Worm (Caenorhabditis elegans) whole organism, L4 larva: ENCODE results near the gene irld-2.

Experiments
- F10B5.3 ChIP-seq: sonication (generic microtip); optimal IDR thresholded peaks from 2 replicates; lab custom pipeline; 2016; ENCODE audit warnings: mild to moderate bottlenecking, missing genetic modification characterization, missing compliant biosample characterization
- F26F4.8 ChIP-seq: fragments of 200-800 bp; sonication (Bioruptor generic); conservative IDR thresholded peaks from 2 replicates; pipeline ENCODE4 v1.3.6; 2022; ENCODE audit warnings: missing genetic modification characterization, missing compliant biosample characterization
- Y48G9A.11 ChIP-seq: fragments of 200-800 bp; sonication (Bioruptor generic); IDR thresholded peaks from 2 replicates; pipeline ENCODE4 v1.3.6; 2022; ENCODE audit warnings: missing genetic modification reagents, missing genetic modification characterization, missing compliant biosample characterization
- ZK546.5 ChIP-seq, 2 experiments: sonication (generic microtip); optimal IDR thresholded peaks; 2 replicates each; lab custom pipeline; 2017; ENCODE audit warnings: missing biosample characterization in 2 of 2, missing genetic modification characterization in 2 of 2
- ceh-82 ChIP-seq: sonication (generic microtip); optimal IDR thresholded peaks from 2 replicates; lab custom pipeline; 2017; ENCODE audit warnings: missing biosample characterization, missing genetic modification characterization
- cey-2 ChIP-seq: sonication (generic microtip); optimal IDR thresholded peaks from 3 replicates; lab custom pipeline; 2017; ENCODE audit warnings: missing genetic modification characterization, mild to moderate bottlenecking, missing compliant biosample characterization, antibody characterized with exemption, borderline replicate concordance; ENCODE audit not compliant: insufficient read depth
- daf-12 ChIP-seq: fragments of 150-350 bp; optimal IDR thresholded peaks from 2 replicates; lab custom pipeline; 2014; ENCODE audit warnings: missing biosample characterization, missing genetic modification reagents, missing genetic modification characterization
- daf-19 ChIP-seq: fragments of 200-800 bp; sonication (Bioruptor generic); conservative IDR thresholded peaks from 2 replicates; pipeline ENCODE4 v1.3.6; 2022; ENCODE audit warnings: missing genetic modification characterization, missing compliant biosample characterization
- daf-8 ChIP-seq: fragments of 200-800 bp; sonication (Bioruptor generic); IDR thresholded peaks from 2 replicates; pipeline ENCODE4 v1.3.6; 2022; ENCODE audit warnings: missing genetic modification characterization, missing compliant biosample characterization
- dmd-8 ChIP-seq: fragments of 200-800 bp; sonication (Bioruptor generic); IDR thresholded peaks from 2 replicates; pipeline ENCODE4 v1.3.6; 2022; ENCODE audit warnings: missing genetic modification characterization, missing compliant biosample characterization
- dmd-9 ChIP-seq: fragments of 200-800 bp; sonication (Bioruptor generic); IDR thresholded peaks from 2 replicates; pipeline ENCODE4 v1.3.6; 2022; ENCODE audit warnings: missing genetic modification reagents, missing genetic modification characterization, missing compliant biosample characterization
- dpl-1 ChIP-seq: fragments of 150-350 bp; optimal IDR thresholded peaks from 2 replicates; lab custom pipeline; 2014; ENCODE audit warnings: missing biosample characterization, missing genetic modification reagents, missing genetic modification characterization
- egl-43 ChIP-seq: fragments of 200-800 bp; sonication (Bioruptor generic); IDR thresholded peaks from 2 replicates; pipeline ENCODE4 v1.3.6; 2022; ENCODE audit warnings: missing genetic modification reagents, missing genetic modification characterization, missing compliant biosample characterization
- fkh-10 ChIP-seq: fragments of 150-350 bp; optimal IDR thresholded peaks from 2 replicates; lab custom pipeline; 2014; ENCODE audit warnings: missing biosample characterization, missing genetic modification reagents, missing genetic modification characterization
- fos-1 ChIP-seq: fragments of 150-350 bp; optimal IDR thresholded peaks from 2 replicates; lab custom pipeline; 2014; ENCODE audit warnings: missing biosample characterization, missing genetic modification characterization
- gei-8 ChIP-seq: fragments of 200-800 bp; sonication (Bioruptor generic); optimal IDR thresholded peaks from 2 replicates; lab custom pipeline; 2018; ENCODE audit warnings: mild to moderate bottlenecking, missing genetic modification characterization, missing compliant biosample characterization
- hlh-30 ChIP-seq: sonication (generic microtip); optimal IDR thresholded peaks from 2 replicates; lab custom pipeline; 2017; ENCODE audit warnings: antibody characterized with exemption, mild to moderate bottlenecking, missing genetic modification characterization, missing compliant biosample characterization; ENCODE audit not compliant: insufficient read depth
- lin-38 ChIP-seq: fragments of 200-800 bp; sonication (Bioruptor generic); IDR thresholded peaks from 2 replicates; pipeline ENCODE4 v1.3.6; 2022; ENCODE audit warnings: missing genetic modification reagents, missing genetic modification characterization, missing compliant biosample characterization
- lin-39 ChIP-seq: fragments of 150-350 bp; optimal IDR thresholded peaks from 2 replicates; lab custom pipeline; 2014; ENCODE audit warnings: missing biosample characterization, missing genetic modification reagents, missing genetic modification characterization
- lir-3 ChIP-seq: sonication (generic microtip); optimal IDR thresholded peaks from 2 replicates; lab custom pipeline; 2016; ENCODE audit warnings: mild to moderate bottlenecking, missing genetic modification characterization, missing compliant biosample characterization
- madf-5 ChIP-seq, 2 experiments: fragments of 200-800 bp; sonication (Bioruptor generic); IDR thresholded peaks; 2 replicates each; pipeline ENCODE4 v1.3.6; 2022; ENCODE audit warnings: missing compliant biosample characterization in 2 of 2, missing genetic modification characterization in 2 of 2
- madf-9 ChIP-seq: fragments of 200-800 bp; sonication (Bioruptor generic); conservative IDR thresholded peaks from 2 replicates; pipeline ENCODE4 v1.3.6; 2022; ENCODE audit warnings: missing genetic modification reagents, missing genetic modification characterization, missing compliant biosample characterization
- mep-1 ChIP-seq: fragments of 150-350 bp; sonication (generic microtip); optimal IDR thresholded peaks from 3 replicates; lab custom pipeline; 2014; ENCODE audit warnings: missing biosample characterization, missing genetic modification characterization
- mes-2 ChIP-seq: sonication (generic microtip); optimal IDR thresholded peaks from 2 replicates; lab custom pipeline; 2016; ENCODE audit warnings: missing genotype, mild to moderate bottlenecking, missing genetic modification characterization, missing compliant biosample characterization; ENCODE audit not compliant: poor library complexity, severe bottlenecking
- mxl-3 ChIP-seq: fragments of 200-800 bp; sonication (Bioruptor generic); optimal IDR thresholded peaks from 2 replicates; lab custom pipeline; 2018; ENCODE audit warnings: mild to moderate bottlenecking, missing genetic modification characterization, missing compliant biosample characterization
- nhr-10 ChIP-seq: fragments of 150-350 bp; optimal IDR thresholded peaks from 2 replicates; lab custom pipeline; 2014; ENCODE audit warnings: missing biosample characterization, missing genetic modification characterization
- nhr-102 ChIP-seq: sonication (generic microtip); optimal IDR thresholded peaks from 2 replicates; lab custom pipeline; 2016; ENCODE audit warnings: mild to moderate bottlenecking, missing genetic modification characterization, moderate library complexity, missing compliant biosample characterization
- nhr-11 ChIP-seq: fragments of 150-350 bp; optimal IDR thresholded peaks from 2 replicates; lab custom pipeline; 2014; ENCODE audit warnings: missing biosample characterization, missing genetic modification characterization
- nhr-111 ChIP-seq: fragments of 200-800 bp; sonication (Bioruptor generic); optimal IDR thresholded peaks from 2 replicates; lab custom pipeline; 2018; ENCODE audit warnings: mild to moderate bottlenecking, missing genetic modification characterization, missing compliant biosample characterization
- nhr-41 ChIP-seq: fragments of 200-800 bp; sonication (Bioruptor generic); IDR thresholded peaks from 2 replicates; pipeline ENCODE4 v1.3.6; 2022; ENCODE audit warnings: missing genetic modification reagents, missing genetic modification characterization, missing compliant biosample characterization
- nhr-48 ChIP-seq: sonication (generic microtip); optimal IDR thresholded peaks from 2 replicates; lab custom pipeline; 2016; ENCODE audit warnings: mild to moderate bottlenecking, missing genetic modification characterization, missing compliant biosample characterization
- nhr-77 ChIP-seq: fragments of 150-350 bp; optimal IDR thresholded peaks from 2 replicates; lab custom pipeline; 2014; ENCODE audit warnings: missing biosample characterization, missing genetic modification characterization
- pha-4 ChIP-seq, 2 experiments: fragments of 150-350 bp in 1 of 2; fragments of 200-800 bp in 1 of 2; sonication (Bioruptor generic) in 1 of 2; IDR thresholded peaks in 1 of 2; optimal IDR thresholded peaks in 1 of 2; 2 replicates each; pipeline versions ENCODE4 v1.3.6 to Lab custom; 2014 to 2022; ENCODE audit warnings: missing genetic modification characterization in 2 of 2, missing genetic modification reagents in 2 of 2, missing biosample characterization in 1 of 2, missing compliant biosample characterization in 1 of 2
- rbr-2 ChIP-seq: sonication (generic microtip); optimal IDR thresholded peaks from 2 replicates; lab custom pipeline; 2016; ENCODE audit warnings: missing genotype, missing genetic modification characterization, missing compliant biosample characterization
- saeg-2 ChIP-seq: fragments of 200-800 bp; sonication (Bioruptor generic); IDR thresholded peaks from 2 replicates; pipeline ENCODE4 v1.3.6; 2022; ENCODE audit warnings: missing genetic modification reagents, missing genetic modification characterization, missing compliant biosample characterization
- sdz-12 ChIP-seq: fragments of 200-800 bp; sonication (Bioruptor generic); optimal IDR thresholded peaks from 2 replicates; lab custom pipeline; 2018; ENCODE audit warnings: mild to moderate bottlenecking, missing genetic modification characterization, missing compliant biosample characterization
- set-16 ChIP-seq: fragments of 200-800 bp; sonication (Bioruptor generic); IDR thresholded peaks from 2 replicates; pipeline ENCODE4 v1.3.6; 2022; ENCODE audit warnings: missing genetic modification reagents, missing genetic modification characterization, missing compliant biosample characterization
- snpc-1.2 ChIP-seq: fragments of 200-800 bp; sonication (Bioruptor generic); IDR thresholded peaks from 2 replicates; pipeline ENCODE4 v1.3.6; 2022; ENCODE audit warnings: missing genetic modification reagents, missing genetic modification characterization, missing compliant biosample characterization
- tag-97 ChIP-seq: fragments of 200-800 bp; sonication (Bioruptor generic); IDR thresholded peaks from 2 replicates; pipeline ENCODE4 v1.3.6; 2022; ENCODE audit warnings: missing genetic modification characterization, missing compliant biosample characterization
- unc-62 ChIP-seq, 3 experiments: fragments of 150-350 bp in 1 of 3; sonication (generic microtip); optimal IDR thresholded peaks in 2 of 3; peaks in 1 of 3; 1 replicate in 1 of 3; 2 replicates in 2 of 3; lab custom pipeline; 2014 to 2017; ENCODE audit warnings: missing biosample characterization in 3 of 3, missing genetic modification characterization in 3 of 3, missing genetic modification reagents in 3 of 3, missing genotype in 1 of 3
- vab-7 ChIP-seq: fragments of 200-800 bp; sonication (Bioruptor generic); IDR thresholded peaks from 2 replicates; pipeline ENCODE4 v1.3.6; 2022; ENCODE audit warnings: missing genetic modification reagents, missing genetic modification characterization, missing compliant biosample characterization
- zag-1 ChIP-seq: fragments of 150-350 bp; optimal IDR thresholded peaks from 2 replicates; lab custom pipeline; 2014; ENCODE audit warnings: missing biosample characterization, missing genetic modification characterization
- zfp-3 ChIP-seq: fragments of 200-800 bp; sonication (Bioruptor generic); conservative IDR thresholded peaks from 2 replicates; pipeline ENCODE4 v1.3.6; 2022; ENCODE audit warnings: missing genetic modification reagents, missing genetic modification characterization, missing compliant biosample characterization
- zip-2 ChIP-seq: fragments of 150-350 bp; optimal IDR thresholded peaks from 2 replicates; lab custom pipeline; 2014; ENCODE audit warnings: missing biosample characterization, missing genetic modification characterization
- ztf-11 ChIP-seq: fragments of 150-350 bp; optimal IDR thresholded peaks from 2 replicates; lab custom pipeline; 2014; ENCODE audit warnings: missing biosample characterization, missing genetic modification characterization
- ztf-7 ChIP-seq: fragments of 150-350 bp; optimal IDR thresholded peaks from 2 replicates; lab custom pipeline; 2014; ENCODE audit warnings: missing biosample characterization, missing genetic modification characterization

The irld-2 gene

DNA sequence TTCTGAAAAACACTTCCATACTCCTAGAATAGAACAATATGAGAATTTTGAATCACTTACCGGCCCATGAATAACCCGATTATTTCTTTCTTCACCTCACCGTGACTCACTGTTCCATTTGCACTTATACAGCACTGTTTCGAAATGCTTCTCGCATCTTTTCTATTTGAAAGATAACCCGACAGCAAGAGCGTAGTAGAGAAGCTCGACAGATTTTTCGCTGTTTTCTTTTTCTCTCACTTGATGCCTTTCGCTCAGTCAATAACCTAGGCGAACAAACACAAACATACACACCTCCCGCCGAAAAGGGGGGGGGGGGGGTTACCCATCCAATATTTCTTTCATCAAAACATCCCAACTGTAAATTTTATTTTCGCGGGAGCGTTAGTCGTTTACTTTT lies 6.4 kb upstream of the irld-2 start (continued):
- no peak for TF ChIP-seq zip-2 (tag; lab: Kevin White, UChicago)
- TF ChIP-seq mep-1 (tag; lab: Kevin White, UChicago) = peak; percentile 37

DNA sequence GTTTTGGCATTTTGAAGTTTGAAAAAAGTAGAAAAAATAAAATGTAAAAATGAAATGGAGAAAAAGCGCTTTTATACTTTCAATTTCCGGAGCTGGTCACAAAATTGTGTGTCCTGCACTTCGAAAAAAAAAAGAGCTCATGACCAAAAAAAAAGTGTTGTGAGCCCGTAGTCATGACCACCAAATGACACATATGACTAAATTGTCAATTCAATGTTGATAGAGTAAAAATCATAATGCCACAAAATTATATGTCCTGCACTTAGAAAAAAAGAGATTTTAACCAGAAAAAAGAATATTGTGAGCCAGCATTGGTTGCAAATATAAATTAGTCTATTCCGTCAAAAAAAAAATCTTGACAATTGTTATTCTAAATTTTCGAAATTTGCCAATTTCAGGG lies 4.3 kb upstream of the irld-2 start, which contains the start of gene F02C12.2:
Gene F02C12.2, minus strand, starts transcription at position 101 of the 400 bp plus-strand sequence.
- TF ChIP-seq Y48G9A.11 (GFP tag; lab: Robert Waterston, UW) = no peak
- peak in 1 of 2 experiments; percentile 3 for TF ChIP-seq unc-62 (GFP tag; optimal IDR thresholded peaks at IDR 0.05 in 1 of 2; lab: Kevin White, UChicago)
- no peak for TF ChIP-seq unc-62 (tag; optimal IDR thresholded peaks at IDR 0.05; lab: Kevin White, UChicago)

- TF ChIP-seq ztf-11 (tag; lab: Kevin White, UChicago) (no peak), nhr-111 (GFP tag; lab: Kevin White, UChicago) (no peak), zfp-3 (no peak), nhr-11 (tag; lab: Kevin White, UChicago) (peak; percentile 20), lin-39 (no peak), lir-3 (tag; lab: Kevin White, UChicago) (no peak), nhr-48 (peak; percentile 52), dpl-1 (GFP tag; lab: Kevin White, UChicago) (peak; percentile 68), pha-4 (GFP tag; IDR thresholded peaks at IDR 0.05; lab: Robert Waterston, UW) (peak; percentile 56; the same call in 1 of the 2 replicates), pha-4 (tag; optimal IDR thresholded peaks at IDR 0.05; lab: Kevin White, UChicago) (no peak), lin-38 (no peak), daf-8 (GFP tag; lab: Robert Waterston, UW) (no peak), F10B5.3 (tag; lab: Kevin White, UChicago) (no peak), Y48G9A.11 (GFP tag; lab: Robert Waterston, UW) (no peak), set-16 (GFP tag; lab: Robert Waterston, UW) (no peak), vab-7 (GFP tag; lab: Robert Waterston, UW) (no peak), ztf-7 (peak; percentile 20), madf-9 (GFP tag; lab: Robert Waterston, UW) (no peak), F26F4.8 (no peak), madf-5 (GFP tag; IDR thresholded peaks at IDR 0.05; lab: Robert Waterston, UW) (no peak), dmd-8 (GFP tag; lab: Robert Waterston, UW) (no peak), sdz-12 (no peak), hlh-30 (peak; percentile 74), egl-43 (GFP tag; lab: Robert Waterston, UW) (no peak), nhr-41 (no peak), ZK546.5 (tag; optimal IDR thresholded peaks at IDR 0.05; lab: Kevin White, UChicago) (no peak), zag-1 (no peak), mes-2 (peak; percentile 82), gei-8 (GFP tag; lab: Kevin White, UChicago) (no peak), tag-97 (GFP tag; lab: Robert Waterston, UW) (no peak), cey-2 (tag; lab: Kevin White, UChicago) (no peak), saeg-2 (GFP tag; lab: Robert Waterston, UW) (no peak), dmd-9 (GFP tag; lab: Robert Waterston, UW) (no peak), nhr-10 (tag; lab: Kevin White, UChicago) (no peak), nhr-77 (tag; lab: Kevin White, UChicago) (no peak), daf-19 (GFP tag; lab: Robert Waterston, UW) (no peak), fos-1 (no peak), ceh-82 (tag; lab: Kevin White, UChicago) (no peak), nhr-102 (tag; lab: Kevin White, UChicago) (peak; percentile 75), rbr-2 (tag; lab: Kevin White, UChicago) (peak; percentile 57), daf-12 (tag; lab: Kevin White, UChicago) (no peak), fkh-10 (GFP tag; lab: Kevin White, UChicago) (peak; percentile 2), snpc-1.2 (GFP tag; lab: Robert Waterston, UW) (no peak), mxl-3 (GFP tag; lab: Kevin White, UChicago) (no peak)
Measured at ce11 chrX:13396550-13397023, 1.7 kb upstream of the irld-2 start, which contains the start of gene F02C12.3. Gene F02C12.3 (plus strand): TSS chrX:13396973.
